Worm (Caenorhabditis elegans) whole organism, late embryonic: Measurements from ENCODE around the gene T01B7.5.

ENCODE experiments used
- F13H6.1 ChIP-seq: sonication (generic microtip); optimal IDR thresholded peaks from 2 replicates; lab custom pipeline; 2016; ENCODE audit warnings: missing genetic modification characterization, missing compliant biosample characterization
- K09A11.1 ChIP-seq: sonication (generic microtip); optimal IDR thresholded peaks from 2 replicates; lab custom pipeline; 2017; ENCODE audit warnings: antibody characterized with exemption, mild to moderate bottlenecking, missing genetic modification characterization, missing compliant biosample characterization; ENCODE audit not compliant: insufficient read depth
- ama-1 ChIP-seq: fragments of 150-350 bp; optimal IDR thresholded peaks from 2 replicates; lab custom pipeline; 2014
- ceh-19 ChIP-seq: fragments of 200-800 bp; sonication (Bioruptor generic); optimal IDR thresholded peaks from 2 replicates; lab custom pipeline; 2018; ENCODE audit warnings: mild to moderate bottlenecking, missing genetic modification characterization, missing compliant biosample characterization
- ceh-2 ChIP-seq: sonication (generic microtip); optimal IDR thresholded peaks from 2 replicates; lab custom pipeline; 2016; ENCODE audit warnings: missing genotype, missing genetic modification characterization, missing compliant biosample characterization
- ceh-24 ChIP-seq: sonication (generic microtip); optimal IDR thresholded peaks from 2 replicates; lab custom pipeline; 2016; ENCODE audit warnings: mild to moderate bottlenecking, missing genetic modification characterization, missing compliant biosample characterization
- ceh-31 ChIP-seq: sonication (generic microtip); optimal IDR thresholded peaks from 2 replicates; lab custom pipeline; 2016; ENCODE audit warnings: missing genetic modification characterization, missing compliant biosample characterization
- ceh-34 ChIP-seq: sonication (generic microtip); optimal IDR thresholded peaks from 2 replicates; lab custom pipeline; 2016; ENCODE audit warnings: mild to moderate bottlenecking, missing genetic modification characterization, missing compliant biosample characterization
- ceh-45 ChIP-seq: fragments of 200-800 bp; sonication (Bioruptor generic); IDR thresholded peaks from 2 replicates; pipeline ENCODE4 v1.3.6; 2022; ENCODE audit warnings: missing genetic modification reagents, missing genetic modification characterization, missing compliant biosample characterization
- ceh-6 ChIP-seq: fragments of 200-800 bp; sonication (Bioruptor generic); optimal IDR thresholded peaks from 2 replicates; lab custom pipeline; 2018; ENCODE audit warnings: mild to moderate bottlenecking, missing genetic modification characterization, missing compliant biosample characterization
- che-1 ChIP-seq: sonication (generic microtip); optimal IDR thresholded peaks from 2 replicates; lab custom pipeline; 2016; ENCODE audit warnings: mild to moderate bottlenecking, missing genetic modification characterization, missing compliant biosample characterization
- ets-4 ChIP-seq: sonication (generic microtip); optimal IDR thresholded peaks from 2 replicates; lab custom pipeline; 2016; ENCODE audit warnings: missing genetic modification characterization, missing compliant biosample characterization
- eyg-1 ChIP-seq: sonication (generic microtip); optimal IDR thresholded peaks from 2 replicates; lab custom pipeline; 2016; ENCODE audit warnings: missing genotype, missing genetic modification characterization, missing compliant biosample characterization
- fkh-6 ChIP-seq: sonication (generic microtip); optimal IDR thresholded peaks from 2 replicates; lab custom pipeline; 2016; ENCODE audit warnings: missing genetic modification characterization, missing compliant biosample characterization
- hlh-8 ChIP-seq: sonication (generic microtip); optimal IDR thresholded peaks from 2 replicates; lab custom pipeline; 2016; ENCODE audit warnings: missing genotype, missing genetic modification characterization, missing compliant biosample characterization
- nfya-1 ChIP-seq: sonication (generic microtip); optimal IDR thresholded peaks from 2 replicates; lab custom pipeline; 2017; ENCODE audit warnings: missing genetic modification characterization, mild to moderate bottlenecking, missing compliant biosample characterization, antibody characterized with exemption, moderate library complexity
- nhr-11 ChIP-seq: fragments of 150-350 bp; optimal IDR thresholded peaks from 2 replicates; lab custom pipeline; 2014; ENCODE audit warnings: missing biosample characterization, missing genetic modification characterization
- pat-9 ChIP-seq: fragments of 200-800 bp; sonication (Bioruptor generic); optimal IDR thresholded peaks from 2 replicates; lab custom pipeline; 2018; ENCODE audit warnings: mild to moderate bottlenecking, missing genetic modification characterization, moderate library complexity, missing compliant biosample characterization
- pax-1 ChIP-seq: fragments of 150-350 bp; optimal IDR thresholded peaks from 2 replicates; lab custom pipeline; 2014; ENCODE audit warnings: missing biosample characterization, missing genetic modification characterization
- pros-1 ChIP-seq: fragments of 150-350 bp; optimal IDR thresholded peaks from 2 replicates; lab custom pipeline; 2014; ENCODE audit warnings: missing biosample characterization, missing genetic modification reagents, missing genetic modification characterization
- ref-2 ChIP-seq: sonication (generic microtip); optimal IDR thresholded peaks from 2 replicates; lab custom pipeline; 2016; ENCODE audit warnings: missing genetic modification characterization, missing compliant biosample characterization
- sdc-2 ChIP-seq: sonication (generic microtip); optimal IDR thresholded peaks from 2 replicates; lab custom pipeline; 2016; ENCODE audit warnings: missing genotype, missing genetic modification characterization, missing compliant biosample characterization
- syd-9 ChIP-seq: sonication (generic microtip); optimal IDR thresholded peaks from 2 replicates; lab custom pipeline; 2016; ENCODE audit warnings: mild to moderate bottlenecking, missing genetic modification characterization, moderate library complexity, missing compliant biosample characterization
- tbx-7 ChIP-seq: sonication (generic microtip); optimal IDR thresholded peaks from 2 replicates; lab custom pipeline; 2016; ENCODE audit warnings: missing genotype, missing genetic modification characterization, missing compliant biosample characterization
- unc-42 ChIP-seq: sonication (generic microtip); optimal IDR thresholded peaks from 2 replicates; lab custom pipeline; 2016; ENCODE audit warnings: missing genotype, missing genetic modification characterization, missing compliant biosample characterization
- unc-55 ChIP-seq: sonication (generic microtip); optimal IDR thresholded peaks from 2 replicates; lab custom pipeline; 2017; ENCODE audit warnings: missing biosample characterization, missing genetic modification reagents, missing genetic modification characterization
- unc-86 ChIP-seq: sonication (generic microtip); optimal IDR thresholded peaks from 2 replicates; lab custom pipeline; 2016; ENCODE audit warnings: missing genetic modification characterization, missing compliant biosample characterization
- zip-5 ChIP-seq: sonication (generic microtip); optimal IDR thresholded peaks from 2 replicates; lab custom pipeline; 2016; ENCODE audit warnings: missing genetic modification characterization, missing compliant biosample characterization

Gene T01B7.5

ce11 chrII:8765131-8765530, 48.5 kb downstream of the T01B7.5 start:
- TF ChIP-seq ceh-24 (tag; lab: Kevin White, UChicago) (no peak), syd-9 (tag; lab: Kevin White, UChicago) (no peak), ceh-45 (GFP tag; lab: Robert Waterston, UW) (no peak), pat-9 (tag; lab: Kevin White, UChicago) (no peak), pros-1 (tag; lab: Kevin White, UChicago) (no peak)

- TF ChIP-seq hlh-8 (tag; lab: Kevin White, UChicago) (no peak), eyg-1 (tag; lab: Kevin White, UChicago) (no peak)
Observed at ce11 chrII:8766475-8766874, 49.8 kb downstream of the T01B7.5 start, which contains the start of the genes nsph-1.1 and K08F8.15. TSS of gene nsph-1.1 (plus strand) at chrII:8766775. TSS of gene K08F8.15 (plus strand) at chrII:8766809.

ce11 chrII:8766897-8767296, 50.3 kb downstream of the T01B7.5 start, which contains the start of gene pah-1:
TSS of gene pah-1 (minus strand) at chrII:8766997.
- TF ChIP-seq sdc-2 (no peak), ets-4 (tag; lab: Kevin White, UChicago) (no peak), ama-1 (lab: Kevin White, UChicago) (no peak), ref-2 (tag; lab: Kevin White, UChicago) (no peak), ceh-34 (tag; lab: Kevin White, UChicago) (no peak)
- TF ChIP-seq, all 69 proteins: peak for 0

ce11 chrII:8769375-8769774, 52.7 kb downstream of the T01B7.5 start:
- TF ChIP-seq unc-42 (tag; lab: Kevin White, UChicago) (peak; percentile 21), ceh-6 (GFP tag; lab: Kevin White, UChicago) (no peak), nfya-1 (peak; percentile 53), ref-2 (tag; lab: Kevin White, UChicago) (peak; percentile 18), ceh-31 (tag; lab: Kevin White, UChicago) (peak; percentile 19), ama-1 (lab: Kevin White, UChicago) (no peak), unc-55 (GFP tag; lab: Kevin White, UChicago) (peak; percentile 1)

ce11 chrII:8770675-8771074, 54.0 kb downstream of the T01B7.5 start, which contains the start of gene let-19:
TSS of gene let-19 (plus strand) at chrII:8770975.
- no peak for TF ChIP-seq unc-55 (GFP tag; lab: Kevin White, UChicago)
- TF ChIP-seq ceh-19 (GFP tag; lab: Kevin White, UChicago), result no peak
- TF ChIP-seq pax-1, result no peak
- TF ChIP-seq pros-1 (tag; lab: Kevin White, UChicago), result no peak
- no peak for TF ChIP-seq hlh-8 (tag; lab: Kevin White, UChicago)
- TF ChIP-seq fkh-6, result no peak
- TF ChIP-seq ceh-45 (GFP tag; lab: Robert Waterston, UW), result no peak
- no peak for TF ChIP-seq nhr-11 (tag; lab: Kevin White, UChicago)
- no peak for TF ChIP-seq pat-9 (tag; lab: Kevin White, UChicago)
- no peak for TF ChIP-seq tbx-7 (tag; lab: Kevin White, UChicago)
- no peak for TF ChIP-seq K09A11.1 (tag; lab: Kevin White, UChicago)
- no peak for TF ChIP-seq F13H6.1
- no peak for TF ChIP-seq che-1 (tag; lab: Kevin White, UChicago)
- no peak for TF ChIP-seq ceh-2 (tag; lab: Kevin White, UChicago)
- no peak for TF ChIP-seq ceh-31 (tag; lab: Kevin White, UChicago)
- no peak for TF ChIP-seq eyg-1 (tag; lab: Kevin White, UChicago)
- TF ChIP-seq zip-5 (tag; lab: Kevin White, UChicago), result no peak
- no peak for TF ChIP-seq unc-86
